Worm (Caenorhabditis elegans) whole organism, young adult: ENCODE data around the gene F38E1.10.

Experiments
- B0261.1 ChIP-seq: sonication (generic microtip); optimal IDR thresholded peaks from 2 replicates; lab custom pipeline; 2016; ENCODE audit warnings: mild to moderate bottlenecking, missing genetic modification characterization, moderate library complexity, missing compliant biosample characterization
- B0336.3 ChIP-seq: fragments of 200-800 bp; sonication (Bioruptor generic); IDR thresholded peaks from 2 replicates; pipeline ENCODE4 v1.3.6; 2022; ENCODE audit warnings: missing genetic modification characterization, missing compliant biosample characterization
- C17E4.6 ChIP-seq: fragments of 200-800 bp; sonication (Bioruptor generic); IDR thresholded peaks from 2 replicates; pipeline ENCODE4 v1.3.6; 2022; ENCODE audit warnings: missing genetic modification reagents, missing genetic modification characterization, missing compliant biosample characterization
- F23B12.7 ChIP-seq: sonication (generic microtip); optimal IDR thresholded peaks from 2 replicates; lab custom pipeline; 2017; ENCODE audit warnings: missing genetic modification characterization, mild to moderate bottlenecking, missing compliant biosample characterization, antibody characterized with exemption, moderate library complexity; ENCODE audit not compliant: insufficient read depth
- F37B4.10 ChIP-seq: fragments of 200-800 bp; sonication (Bioruptor generic); IDR thresholded peaks from 2 replicates; pipeline ENCODE4 v1.3.6; 2022; ENCODE audit warnings: missing genetic modification characterization, missing compliant biosample characterization
- F49E8.2 ChIP-seq: sonication (generic microtip); optimal IDR thresholded peaks from 3 replicates; lab custom pipeline; 2017; ENCODE audit warnings: missing genetic modification characterization, mild to moderate bottlenecking, missing compliant biosample characterization, antibody characterized with exemption, moderate library complexity; ENCODE audit not compliant: insufficient read depth
- F57A8.1 ChIP-seq: fragments of 200-800 bp; sonication (Bioruptor generic); optimal IDR thresholded peaks from 2 replicates; lab custom pipeline; 2018; ENCODE audit warnings: mild to moderate bottlenecking, missing genetic modification characterization, moderate library complexity, missing compliant biosample characterization
- F57C9.4 ChIP-seq: sonication (generic microtip); optimal IDR thresholded peaks from 2 replicates; lab custom pipeline; 2017; ENCODE audit warnings: mild to moderate bottlenecking, missing genetic modification characterization, missing compliant biosample characterization
- K11D2.4 ChIP-seq: fragments of 200-800 bp; sonication (Bioruptor generic); IDR thresholded peaks from 2 replicates; pipeline ENCODE4 v1.3.6; 2022; ENCODE audit warnings: missing genetic modification reagents, missing genetic modification characterization, missing compliant biosample characterization
- T07F8.4 ChIP-seq: sonication (generic microtip); optimal IDR thresholded peaks from 2 replicates; lab custom pipeline; 2016; ENCODE audit warnings: mild to moderate bottlenecking, missing genetic modification characterization, moderate library complexity, missing compliant biosample characterization
- T26A5.8 ChIP-seq: sonication (generic microtip); optimal IDR thresholded peaks from 2 replicates; lab custom pipeline; 2016; ENCODE audit warnings: missing genetic modification characterization, missing compliant biosample characterization
- Y53F4B.3 ChIP-seq: fragments of 200-800 bp; sonication (Bioruptor generic); IDR thresholded peaks from 2 replicates; pipeline ENCODE4 v1.3.6; 2022; ENCODE audit warnings: missing genetic modification reagents, missing genetic modification characterization, missing compliant biosample characterization
- Y67H2A.10 ChIP-seq: fragments of 200-800 bp; sonication (Bioruptor generic); conservative IDR thresholded peaks from 2 replicates; pipeline ENCODE4 v1.3.6; 2022; ENCODE audit warnings: missing genetic modification reagents, missing genetic modification characterization, missing compliant biosample characterization
- ama-1 ChIP-seq, 3 experiments: fragments of 150-350 bp in 1 of 3; sonication (generic microtip) in 2 of 3; optimal IDR thresholded peaks; 2 replicates each; lab custom pipeline; 2014 to 2018; ENCODE audit warnings: missing biosample characterization in 2 of 3, missing genetic modification characterization in 2 of 3, missing genetic modification reagents in 2 of 3
- athp-1 ChIP-seq: sonication (generic microtip); optimal IDR thresholded peaks from 2 replicates; lab custom pipeline; 2017; ENCODE audit warnings: mild to moderate bottlenecking, missing genetic modification characterization, missing compliant biosample characterization
- attf-3 ChIP-seq: fragments of 200-800 bp; sonication (Bioruptor generic); conservative IDR thresholded peaks from 2 replicates; pipeline ENCODE4 v1.3.6; 2022; ENCODE audit warnings: missing genetic modification reagents, missing genetic modification characterization, missing compliant biosample characterization
- attf-5 ChIP-seq: fragments of 200-800 bp; sonication (Bioruptor generic); optimal IDR thresholded peaks from 2 replicates; lab custom pipeline; 2018; ENCODE audit warnings: mild to moderate bottlenecking, missing genetic modification characterization, missing compliant biosample characterization
- attf-6 ChIP-seq: fragments of 200-800 bp; sonication (Bioruptor generic); IDR thresholded peaks from 2 replicates; pipeline ENCODE4 v1.3.6; 2022; ENCODE audit warnings: missing genetic modification reagents, missing genetic modification characterization, missing compliant biosample characterization
- cebp-1 ChIP-seq, 2 experiments: fragments of 200-800 bp in 1 of 2; sonication (Bioruptor generic) in 1 of 2; sonication (generic microtip) in 1 of 2; IDR thresholded peaks in 1 of 2; optimal IDR thresholded peaks in 1 of 2; 2 replicates each; pipeline versions ENCODE4 v1.3.6 to Lab custom; 2017 to 2022; ENCODE audit warnings: missing compliant biosample characterization in 2 of 2, missing genetic modification characterization in 2 of 2, mild to moderate bottlenecking in 1 of 2, missing genetic modification reagents in 1 of 2, moderate library complexity in 1 of 2
- cebp-2 ChIP-seq: fragments of 200-800 bp; sonication (Bioruptor generic); IDR thresholded peaks from 2 replicates; pipeline ENCODE4 v1.3.6; 2022; ENCODE audit warnings: missing genetic modification characterization, missing compliant biosample characterization
- ceh-100 ChIP-seq: fragments of 200-800 bp; sonication (Bioruptor generic); IDR thresholded peaks from 2 replicates; pipeline ENCODE4 v1.3.6; 2022; ENCODE audit warnings: missing genetic modification reagents, missing genetic modification characterization, missing compliant biosample characterization
- ceh-40 ChIP-seq: fragments of 200-800 bp; sonication (Bioruptor generic); IDR thresholded peaks from 2 replicates; pipeline ENCODE4 v1.3.6; 2022; ENCODE audit warnings: missing genetic modification characterization, missing compliant biosample characterization
- ceh-91 ChIP-seq: fragments of 200-800 bp; sonication (Bioruptor generic); IDR thresholded peaks from 2 replicates; pipeline ENCODE4 v1.3.6; 2022; ENCODE audit warnings: missing genetic modification reagents, missing genetic modification characterization, missing compliant biosample characterization
- chd-7 ChIP-seq: sonication (generic microtip); optimal IDR thresholded peaks from 2 replicates; lab custom pipeline; 2016; ENCODE audit warnings: mild to moderate bottlenecking, missing genetic modification characterization, moderate library complexity, missing compliant biosample characterization
- dox-1 ChIP-seq: fragments of 200-800 bp; sonication (Bioruptor generic); IDR thresholded peaks from 2 replicates; pipeline ENCODE4 v1.3.6; 2022; ENCODE audit warnings: missing genetic modification reagents, missing genetic modification characterization, missing compliant biosample characterization
- ets-4 ChIP-seq: fragments of 200-800 bp; sonication (Bioruptor generic); optimal IDR thresholded peaks from 2 replicates; lab custom pipeline; 2018; ENCODE audit warnings: mild to moderate bottlenecking, missing genetic modification characterization, missing compliant biosample characterization
- hlh-12 ChIP-seq: sonication (generic microtip); optimal IDR thresholded peaks from 2 replicates; lab custom pipeline; 2016; ENCODE audit warnings: missing genetic modification characterization, missing compliant biosample characterization
- hlh-26 ChIP-seq: fragments of 200-800 bp; sonication (Bioruptor generic); conservative IDR thresholded peaks from 2 replicates; pipeline ENCODE4 v1.3.6; 2022; ENCODE audit warnings: missing genetic modification reagents, missing genetic modification characterization, missing compliant biosample characterization
- hmg-1.2 ChIP-seq: fragments of 200-800 bp; sonication (Bioruptor generic); IDR thresholded peaks from 2 replicates; pipeline ENCODE4 v1.3.6; 2022; ENCODE audit warnings: missing genetic modification reagents, missing genetic modification characterization, missing compliant biosample characterization
- madf-6 ChIP-seq: fragments of 200-800 bp; sonication (Bioruptor generic); IDR thresholded peaks from 2 replicates; pipeline ENCODE4 v1.3.6; 2022; ENCODE audit warnings: missing genetic modification reagents, missing genetic modification characterization, missing compliant biosample characterization
- mcd-1 ChIP-seq: fragments of 200-800 bp; sonication (Bioruptor generic); IDR thresholded peaks from 2 replicates; pipeline ENCODE4 v1.3.6; 2022; ENCODE audit warnings: missing genetic modification reagents, missing genetic modification characterization, missing compliant biosample characterization
- mes-4 ChIP-seq: sonication (generic microtip); optimal IDR thresholded peaks from 2 replicates; lab custom pipeline; 2016; ENCODE audit warnings: missing genotype, missing genetic modification characterization, missing compliant biosample characterization
- nfya-1 ChIP-seq: sonication (generic microtip); optimal IDR thresholded peaks from 2 replicates; lab custom pipeline; 2017; ENCODE audit warnings: antibody characterized with exemption, missing compliant biosample characterization, missing genetic modification characterization, borderline replicate concordance; ENCODE audit not compliant: insufficient read depth
- nfya-2 ChIP-seq: fragments of 200-800 bp; sonication (Bioruptor generic); IDR thresholded peaks from 2 replicates; pipeline ENCODE4 v1.3.6; 2022; ENCODE audit warnings: missing genetic modification reagents, missing genetic modification characterization, missing compliant biosample characterization
- pbrm-1 ChIP-seq: fragments of 200-800 bp; sonication (Bioruptor generic); IDR thresholded peaks from 2 replicates; pipeline ENCODE4 v1.3.6; 2022; ENCODE audit warnings: missing genetic modification reagents, missing genetic modification characterization, missing compliant biosample characterization
- pha-4 ChIP-seq: fragments of 150-350 bp; sonication (generic microtip); optimal IDR thresholded peaks from 2 replicates; lab custom pipeline; 2014; ENCODE audit warnings: missing biosample characterization, missing genetic modification reagents, missing genetic modification characterization
- rcor-1 ChIP-seq: fragments of 200-800 bp; sonication (Bioruptor generic); IDR thresholded peaks from 2 replicates; pipeline ENCODE4 v1.3.6; 2022; ENCODE audit warnings: missing genetic modification reagents, missing genetic modification characterization, missing compliant biosample characterization
- rec-8 ChIP-seq, 2 experiments: sonication (generic microtip); optimal IDR thresholded peaks; 2 replicates each; lab custom pipeline; 2016; ENCODE audit warnings: mild to moderate bottlenecking in 2 of 2, missing genetic modification characterization in 2 of 2, missing genetic modification reagents in 2 of 2, missing genotype in 2 of 2, missing biosample characterization in 1 of 2, missing compliant biosample characterization in 1 of 2, moderate library complexity in 1 of 2
- snpc-3.4 ChIP-seq: sonication (generic microtip); optimal IDR thresholded peaks from 2 replicates; lab custom pipeline; 2017; ENCODE audit warnings: missing genetic modification characterization, mild to moderate bottlenecking, missing compliant biosample characterization, antibody characterized with exemption, moderate library complexity, missing genotype, missing genetic modification reagents
- somi-1 ChIP-seq: fragments of 200-800 bp; sonication (Bioruptor generic); optimal IDR thresholded peaks from 2 replicates; lab custom pipeline; 2018; ENCODE audit warnings: mild to moderate bottlenecking, missing genetic modification characterization, missing compliant biosample characterization
- sptf-2 ChIP-seq: fragments of 200-800 bp; sonication (Bioruptor generic); optimal IDR thresholded peaks from 2 replicates; lab custom pipeline; 2018; ENCODE audit warnings: mild to moderate bottlenecking, missing genetic modification characterization, missing compliant biosample characterization
- xnd-1 ChIP-seq: sonication (generic microtip); optimal IDR thresholded peaks from 2 replicates; lab custom pipeline; 2016; ENCODE audit warnings: missing genotype, missing genetic modification reagents, missing genetic modification characterization, missing compliant biosample characterization
- ztf-22 ChIP-seq: fragments of 200-800 bp; sonication (Bioruptor generic); optimal IDR thresholded peaks from 2 replicates; lab custom pipeline; 2018; ENCODE audit warnings: mild to moderate bottlenecking, missing genetic modification characterization, moderate library complexity, missing compliant biosample characterization
- ztf-25 ChIP-seq: fragments of 200-800 bp; sonication (Bioruptor generic); IDR thresholded peaks from 2 replicates; pipeline ENCODE4 v1.3.6; 2022; ENCODE audit warnings: missing genetic modification reagents, missing genetic modification characterization, missing compliant biosample characterization
- ztf-26 ChIP-seq: sonication (generic microtip); optimal IDR thresholded peaks from 2 replicates; lab custom pipeline; 2017; ENCODE audit warnings: missing genetic modification characterization, missing compliant biosample characterization
- ztf-28 ChIP-seq: fragments of 200-800 bp; sonication (Bioruptor generic); IDR thresholded peaks from 2 replicates; pipeline ENCODE4 v1.3.6; 2022; ENCODE audit warnings: missing genetic modification reagents, missing genetic modification characterization, missing compliant biosample characterization
- ztf-3 ChIP-seq: fragments of 200-800 bp; sonication (Bioruptor generic); optimal IDR thresholded peaks from 2 replicates; lab custom pipeline; 2018; ENCODE audit warnings: mild to moderate bottlenecking, missing genetic modification characterization, missing compliant biosample characterization

Gene F38E1.10

DNA sequence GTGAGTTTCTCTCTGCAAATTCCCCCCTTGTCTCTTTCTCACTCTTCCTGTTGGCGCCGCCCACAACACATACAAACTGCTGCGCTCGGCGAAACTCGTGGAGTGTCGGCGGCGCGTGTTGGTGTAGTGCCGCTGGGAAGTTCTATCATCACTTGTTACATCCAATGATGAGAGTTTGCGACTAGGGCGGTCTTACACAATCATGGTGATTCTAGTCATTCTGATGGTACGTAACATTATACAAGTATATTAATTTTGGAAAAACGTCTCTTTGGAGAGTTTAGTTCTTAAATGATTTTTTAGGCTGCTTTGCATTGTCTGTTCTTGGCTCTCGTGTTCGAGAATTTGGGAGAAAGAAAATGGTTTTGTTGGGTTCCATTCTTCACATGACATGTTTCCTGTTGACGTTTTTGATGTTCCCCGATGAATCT, 26.3 kb downstream of the F38E1.10 start (continued):
- TF ChIP-seq nfya-2 (GFP tag; lab: Robert Waterston, UW): no peak
- TF ChIP-seq ceh-91: peak; percentile 47
- TF ChIP-seq T07F8.4 (tag; lab: Kevin White, UChicago): peak; percentile 54
- TF ChIP-seq B0336.3 (GFP tag; lab: Robert Waterston, UW): peak; percentile 96
- TF ChIP-seq ztf-25 (GFP tag; lab: Robert Waterston, UW): no peak
- peak; percentile 96 for TF ChIP-seq F49E8.2 (tag; lab: Kevin White, UChicago)
- TF ChIP-seq C17E4.6 (GFP tag; lab: Robert Waterston, UW): peak; percentile 72; the same call in 1 of the 2 replicates
- TF ChIP-seq somi-1 (GFP tag; lab: Kevin White, UChicago): peak; percentile 17
- TF ChIP-seq F37B4.10 (GFP tag; lab: Robert Waterston, UW): no peak
- peak; percentile 65; the same call in 1 of the 2 replicates for TF ChIP-seq K11D2.4 (GFP tag; lab: Robert Waterston, UW)
- peak; percentile 86 for TF ChIP-seq mcd-1 (GFP tag; lab: Robert Waterston, UW)
- peak; percentile 93 for TF ChIP-seq sptf-2 (GFP tag; lab: Kevin White, UChicago)
- TF ChIP-seq rec-8 (tag; optimal IDR thresholded peaks at IDR 0.05; lab: Kevin White, UChicago): peak in 1 of 2 experiments; percentile 78
- TF ChIP-seq ztf-28 (GFP tag; lab: Robert Waterston, UW): 0 out of 2 replicates have a peak, but pooled peaks have one; percentile 56
- TF ChIP-seq ama-1 (optimal IDR thresholded peaks at IDR 0.05; lab: Kevin White, UChicago): peak; percentile 95
- peak; percentile 30 to 43 for TF ChIP-seq ama-1 (GFP tag; optimal IDR thresholded peaks at IDR 0.05; lab: Kevin White, UChicago)
- no peak for TF ChIP-seq nfya-1 (tag; lab: Kevin White, UChicago)
- no peak for TF ChIP-seq ztf-26
- TF ChIP-seq ceh-100 (GFP tag; lab: Robert Waterston, UW): peak; percentile 66
- TF ChIP-seq cebp-2 (GFP tag; lab: Robert Waterston, UW): 0 out of 2 replicates have a peak, but pooled peaks have one; percentile 32
- no peak for TF ChIP-seq Y67H2A.10
- TF ChIP-seq hmg-1.2 (GFP tag; lab: Robert Waterston, UW): peak; percentile 97
- TF ChIP-seq F57C9.4 (tag; lab: Kevin White, UChicago): no peak
- TF ChIP-seq hlh-26: no peak
- TF ChIP-seq madf-6: peak; percentile 93
- peak; percentile 99 for TF ChIP-seq snpc-3.4 (tag; lab: Kevin White, UChicago)
- no peak for TF ChIP-seq cebp-1 (GFP tag; IDR thresholded peaks at IDR 0.05; lab: Robert Waterston, UW)
- peak; percentile 76 for TF ChIP-seq cebp-1 (tag; optimal IDR thresholded peaks at IDR 0.05; lab: Kevin White, UChicago)
- no peak for TF ChIP-seq ceh-40
- TF ChIP-seq athp-1: peak; percentile 71
- TF ChIP-seq attf-3: 0 out of 2 replicates have a peak, but pooled peaks have one; percentile 29
- TF ChIP-seq pbrm-1: peak; percentile 99
- peak; percentile 94 for TF ChIP-seq F23B12.7 (tag; lab: Kevin White, UChicago)
- peak; percentile 42 for TF ChIP-seq B0261.1 (tag; lab: Kevin White, UChicago)
- peak; percentile 49 for TF ChIP-seq mes-4 (tag; lab: Kevin White, UChicago)
- TF ChIP-seq T26A5.8 (tag; lab: Kevin White, UChicago): no peak
- TF ChIP-seq dox-1 (GFP tag; lab: Robert Waterston, UW): peak; percentile 96
- TF ChIP-seq ets-4 (GFP tag; lab: Kevin White, UChicago): peak; percentile 34
- peak; percentile 79 for TF ChIP-seq xnd-1 (tag; lab: Kevin White, UChicago)
- TF ChIP-seq ztf-3 (GFP tag; lab: Kevin White, UChicago): peak; percentile 15
- TF ChIP-seq hlh-12 (tag; lab: Kevin White, UChicago): no peak
- no peak for TF ChIP-seq F57A8.1 (GFP tag; lab: Kevin White, UChicago)
- no peak for TF ChIP-seq Y53F4B.3 (GFP tag; lab: Robert Waterston, UW)
- peak; percentile 46 for TF ChIP-seq attf-5 (GFP tag; lab: Kevin White, UChicago)
- TF ChIP-seq chd-7 (tag; lab: Kevin White, UChicago): peak; percentile 78
- no peak for TF ChIP-seq pha-4 (tag; lab: Kevin White, UChicago)
- peak; percentile 95 for TF ChIP-seq rcor-1
- TF ChIP-seq attf-6 (GFP tag; lab: Robert Waterston, UW): peak; percentile 95; the same call in 1 of the 2 replicates
- no peak for TF ChIP-seq ztf-22
